Fruit fly (Drosophila melanogaster): ENCODE measurements around the gene Pnn.

Gene Pnn

DNA sequence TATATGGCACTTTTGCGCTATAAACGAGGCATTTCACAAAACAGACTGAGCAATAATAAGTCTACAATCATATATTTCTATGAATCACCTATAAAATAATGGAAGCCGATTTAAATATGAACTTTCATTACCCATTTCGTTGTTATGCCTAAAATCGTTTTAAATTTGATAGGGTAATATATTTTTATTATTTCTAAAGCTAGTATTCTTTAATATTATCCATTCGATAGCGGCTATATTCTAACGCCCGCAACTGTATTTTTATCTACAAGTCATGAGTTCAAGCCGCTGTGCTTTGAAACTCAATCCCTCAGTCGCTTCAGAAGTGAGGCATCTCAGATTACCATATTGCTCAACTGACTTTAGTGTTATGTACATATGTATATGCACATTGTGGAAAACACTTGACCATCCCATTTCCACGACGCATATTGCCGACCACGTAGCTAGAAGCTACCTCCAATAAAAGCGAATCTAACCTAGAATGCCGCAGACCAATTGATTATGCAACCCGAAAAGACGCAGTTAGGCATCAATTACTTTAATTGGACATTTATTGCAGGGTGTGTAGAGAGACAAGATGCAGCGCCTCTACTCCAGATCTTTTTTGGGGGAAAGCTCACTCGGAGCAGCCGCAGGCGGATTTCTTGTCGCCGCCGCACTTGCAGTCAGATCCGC, 42.7 kb downstream of the Pnn start:
- TF ChIP-seq cnc (optimal IDR thresholded peaks at IDR 0.05) (no peak), CG11617 (GFP tag; optimal IDR thresholded peaks at IDR 0.05) (no peak), ovo (GFP tag; optimal IDR thresholded peaks at IDR 0.05) (peak; percentile 0), CG7101 (tag; optimal IDR thresholded peaks at IDR 0.05) (peak; percentile 16), CG33017 (tag; optimal IDR thresholded peaks at IDR 0.05) (peak; percentile 37), Hr96 (GFP tag; optimal IDR thresholded peaks at IDR 0.05) (no peak), Mnt (GFP tag; optimal IDR thresholded peaks at IDR 0.05) (no peak), toe (GFP tag; optimal IDR thresholded peaks at IDR 0.05) (no peak), CG1620 (GFP tag; optimal IDR thresholded peaks at IDR 0.05) (no peak), pad (GFP tag; optimal IDR thresholded peaks at IDR 0.05) (no peak), CG7045 (GFP tag; optimal IDR thresholded peaks at IDR 0.05) (no peak), bab1 (GFP tag; optimal IDR thresholded peaks at IDR 0.05) (peak; percentile 62), CG14711 (tag; optimal IDR thresholded peaks at IDR 0.05) (peak; percentile 18)

dm6 chr3R:9784341-9785062, 43.8 kb downstream of the Pnn start, which contains the start of the genes MtnA and CG8500:
TSS of gene MtnA (minus strand) at chr3R:9784370.
TSS of gene CG8500 (plus strand) at chr3R:9784653.
- TF ChIP-seq bab1 (GFP tag; optimal IDR thresholded peaks at IDR 0.05) (peak; percentile 67), CG7101 (tag; optimal IDR thresholded peaks at IDR 0.05) (peak; percentile 27), toe (GFP tag; optimal IDR thresholded peaks at IDR 0.05) (no peak), Clk (GFP tag; optimal IDR thresholded peaks at IDR 0.05) (no peak), Mnt (GFP tag; optimal IDR thresholded peaks at IDR 0.05) (peak; percentile 51), cic (GFP tag; optimal IDR thresholded peaks at IDR 0.05) (peak; percentile 60), pad (GFP tag; optimal IDR thresholded peaks at IDR 0.05) (peak; percentile 3), CG7045 (GFP tag; optimal IDR thresholded peaks at IDR 0.05) (no peak)

DNA sequence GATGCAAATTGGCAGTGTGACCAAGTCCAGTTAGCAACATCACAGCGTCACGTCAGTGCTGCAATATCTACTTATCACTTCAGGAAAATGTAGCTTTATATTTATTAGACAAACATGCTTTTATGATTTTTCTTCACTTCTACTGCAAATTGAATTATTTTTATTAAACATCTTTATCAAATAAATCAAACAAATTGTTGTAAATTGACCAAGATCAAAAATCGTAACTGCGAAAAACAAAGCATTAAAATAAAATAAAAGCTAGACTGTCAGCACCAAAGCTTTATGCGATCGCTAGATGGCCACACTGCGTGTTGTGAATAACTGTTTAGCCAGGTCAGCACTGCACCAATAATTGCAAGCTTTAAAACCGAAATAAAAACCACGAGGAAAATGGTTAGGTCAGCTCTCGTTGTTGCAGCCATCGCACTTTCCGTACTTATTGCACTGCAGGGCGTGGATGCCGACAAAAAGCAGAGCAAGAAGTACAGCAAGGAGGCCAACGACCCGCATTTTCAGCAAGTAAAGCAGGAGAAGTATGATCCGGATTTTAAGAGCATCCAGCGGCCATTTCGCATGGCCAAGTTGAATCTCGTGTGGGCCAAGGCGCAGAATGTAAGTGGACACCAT, 50.6 kb downstream of the Pnn start, which contains the start of the genes CG12945 and CG8507:
Gene CG12945, minus strand, starts transcription at position 45 of the 630 bp plus-strand sequence.
Gene CG8507, plus strand, starts transcription at position 307 of the 630 bp plus-strand sequence.
- TF ChIP-seq CG1620 (GFP tag; optimal IDR thresholded peaks at IDR 0.05) (peak; percentile 72), cnc (optimal IDR thresholded peaks at IDR 0.05) (no peak), CG14711 (tag; optimal IDR thresholded peaks at IDR 0.05) (peak; percentile 50), Mnt (GFP tag; optimal IDR thresholded peaks at IDR 0.05) (peak; percentile 41), Crg-1 (GFP tag; optimal IDR thresholded peaks at IDR 0.05) (peak; percentile 74), Hr96 (GFP tag; optimal IDR thresholded peaks at IDR 0.05) (no peak), CG7045 (GFP tag; optimal IDR thresholded peaks at IDR 0.05) (no peak), CG33017 (tag; optimal IDR thresholded peaks at IDR 0.05) (peak; percentile 53), pad (GFP tag; optimal IDR thresholded peaks at IDR 0.05) (peak; percentile 55), kay (GFP tag; ENCODE audit: borderline replicate concordance) (no peak), CG12768 (GFP tag; optimal IDR thresholded peaks at IDR 0.05) (peak; percentile 52), CG11617 (GFP tag; optimal IDR thresholded peaks at IDR 0.05) (peak; percentile 56), tj (GFP tag; optimal IDR thresholded peaks at IDR 0.05) (peak; percentile 97), CG7101 (tag; optimal IDR thresholded peaks at IDR 0.05) (peak; percentile 65), CG5204 (GFP tag; optimal IDR thresholded peaks at IDR 0.05) (no peak), cic (GFP tag; optimal IDR thresholded peaks at IDR 0.05) (peak; percentile 44), toe (GFP tag; optimal IDR thresholded peaks at IDR 0.05) (no peak), bab1 (GFP tag; optimal IDR thresholded peaks at IDR 0.05) (peak; percentile 79), ovo (GFP tag; optimal IDR thresholded peaks at IDR 0.05) (peak; percentile 72), Clk (GFP tag; optimal IDR thresholded peaks at IDR 0.05) (no peak)
